Fruit fly (Drosophila melanogaster): Measurements from ENCODE around the gene CG14315.

Gene CG14315

dm6 chr3R:18164052-18164722 is 5.7 kb downstream of the CG14315 start, which contains the start of the genes CG7218 and Cbp20 (continued):
- TF ChIP-seq peb (GFP tag; IDR thresholded peaks at IDR 0.05) (peak; percentile 25; the same call in 1 of the 2 replicates), Ssrp (tag; optimal IDR thresholded peaks at IDR 0.05) (peak; percentile 49), CG10267 (tag; optimal IDR thresholded peaks at IDR 0.05) (peak; percentile 79), scrt (GFP tag; optimal IDR thresholded peaks at IDR 0.05) (peak; percentile 20), Nf-YA (GFP tag; IDR thresholded peaks at IDR 0.05) (no peak), CG4707 (GFP tag; optimal IDR thresholded peaks at IDR 0.05) (no peak), NC2α (GFP tag; optimal IDR thresholded peaks at IDR 0.05) (no peak), CG17912 (GFP tag; optimal IDR thresholded peaks at IDR 0.05) (no peak), ERR (GFP tag; optimal IDR thresholded peaks at IDR 0.05) (no peak), Adf1 (GFP tag; IDR thresholded peaks at IDR 0.05) (peak; percentile 95), CG1832 (GFP tag; optimal IDR thresholded peaks at IDR 0.05) (no peak), CG10209 (GFP tag; optimal IDR thresholded peaks at IDR 0.05) (peak; percentile 54), ind (GFP tag; optimal IDR thresholded peaks at IDR 0.05) (peak; percentile 78), CG12299 (tag; optimal IDR thresholded peaks at IDR 0.05) (peak; percentile 48), CG17568 (GFP tag; optimal IDR thresholded peaks at IDR 0.05) (peak; percentile 31), eyg (GFP tag; optimal IDR thresholded peaks at IDR 0.05) (peak; percentile 22), CG3838 (GFP tag; optimal IDR thresholded peaks at IDR 0.05) (peak; percentile 11), sim (GFP tag; IDR thresholded peaks at IDR 0.05) (no peak), slbo (GFP tag; IDR thresholded peaks at IDR 0.05) (peak; percentile 94), CG10979 (tag; optimal IDR thresholded peaks at IDR 0.05) (peak; percentile 52), CG17802 (tag; optimal IDR thresholded peaks at IDR 0.05) (no peak), Spps (tag; optimal IDR thresholded peaks at IDR 0.05) (peak; percentile 7), h (optimal IDR thresholded peaks at IDR 0.05) (no peak), H15 (GFP tag; IDR thresholded peaks at IDR 0.05) (peak; percentile 65; the same call in 1 of the 3 replicates), dmrt99B (tag; optimal IDR thresholded peaks at IDR 0.05) (peak; percentile 52), Elba2 (GFP tag; optimal IDR thresholded peaks at IDR 0.05) (peak; percentile 25), CG15269 (tag; optimal IDR thresholded peaks at IDR 0.05) (peak; percentile 71), chinmo (GFP tag; IDR thresholded peaks at IDR 0.05; ENCODE audit: partially characterized antibody) (peak; percentile 83; the same call in 2 of the 4 replicates), Bgb (GFP tag; IDR thresholded peaks at IDR 0.05; ENCODE audit: partially characterized antibody) (peak; percentile 79), fd3F (GFP tag; optimal IDR thresholded peaks at IDR 0.05) (peak; percentile 74), CG9932 (GFP tag; IDR thresholded peaks at IDR 0.05) (peak; percentile 95), Hmr (GFP tag; optimal IDR thresholded peaks at IDR 0.05) (peak; percentile 70), kni (GFP tag; optimal IDR thresholded peaks at IDR 0.05) (peak; percentile 19), Gsc (GFP tag; IDR thresholded peaks at IDR 0.05) (no peak), fu2 (GFP tag; optimal IDR thresholded peaks at IDR 0.05) (peak; percentile 32), Fer1 (GFP tag; optimal IDR thresholded peaks at IDR 0.05) (peak; percentile 30), H2.0 (GFP tag; IDR thresholded peaks at IDR 0.05) (peak; percentile 86), CG5953 (GFP tag; IDR thresholded peaks at IDR 0.05) (0 out of 2 replicates have a peak, but pooled peaks have one; percentile 23), Drgx (GFP tag; IDR thresholded peaks at IDR 0.05) (peak; percentile 55), CG4617 (GFP tag; optimal IDR thresholded peaks at IDR 0.05; ENCODE audit: borderline replicate concordance) (peak; percentile 83), CG3407 (GFP tag; optimal IDR thresholded peaks at IDR 0.05) (no peak), corto (GFP tag; optimal IDR thresholded peaks at IDR 0.05) (no peak), az2 (GFP tag; optimal IDR thresholded peaks at IDR 0.05) (peak; percentile 83), CG4360 (GFP tag; IDR thresholded peaks at IDR 0.05) (peak; percentile 42; the same call in 1 of the 2 replicates), CG6689 (GFP tag; IDR thresholded peaks at IDR 0.05) (peak; percentile 65), tna (GFP tag; IDR thresholded peaks at IDR 0.05; ENCODE audit: partially characterized antibody) (peak; percentile 29; the same call in 1 of the 2 replicates), CG33557 (GFP tag; optimal IDR thresholded peaks at IDR 0.05) (peak; percentile 65), sc (optimal IDR thresholded peaks at IDR 0.05) (no peak), sc (GFP tag; optimal IDR thresholded peaks at IDR 0.05) (peak; percentile 37), CG16863 (GFP tag; optimal IDR thresholded peaks at IDR 0.05) (peak; percentile 47)

Measured in whole organism, embryonic.